Worm (Caenorhabditis elegans) whole organism, L4 larva: ENCODE data around the gene Y116A8C.30.

Experiments used
- F26F4.8 ChIP-seq: fragments of 200-800 bp; sonication (Bioruptor generic); conservative IDR thresholded peaks from 2 replicates; pipeline ENCODE4 v1.3.6; 2022; ENCODE audit warnings: missing genetic modification characterization, missing compliant biosample characterization
- F37D6.2 ChIP-seq: sonication (generic microtip); optimal IDR thresholded peaks from 2 replicates; lab custom pipeline; 2016; ENCODE audit warnings: mild to moderate bottlenecking, missing genetic modification characterization, missing compliant biosample characterization
- Y75B8A.6 ChIP-seq: fragments of 200-800 bp; sonication (Bioruptor generic); IDR thresholded peaks from 2 replicates; pipeline ENCODE4 v1.3.6; 2022; ENCODE audit warnings: missing genetic modification reagents, missing genetic modification characterization, missing compliant biosample characterization
- aha-1 ChIP-seq: fragments of 150-350 bp; peaks from one replicate; lab custom pipeline; 2014; ENCODE audit warnings: missing biosample characterization, missing genetic modification characterization
- attf-4 ChIP-seq: sonication (generic microtip); optimal IDR thresholded peaks from 3 replicates; lab custom pipeline; 2017; ENCODE audit warnings: missing biosample characterization, missing genetic modification characterization
- ceh-20 ChIP-seq: fragments of 200-800 bp; sonication (Bioruptor generic); IDR thresholded peaks from 2 replicates; pipeline ENCODE4 v1.3.6; 2022; ENCODE audit warnings: missing genetic modification reagents, missing genetic modification characterization, missing compliant biosample characterization
- ceh-28 ChIP-seq: fragments of 150-350 bp; optimal IDR thresholded peaks from 2 replicates; lab custom pipeline; 2014; ENCODE audit warnings: missing biosample characterization, missing genetic modification reagents, missing genetic modification characterization
- ceh-62 ChIP-seq: sonication (generic microtip); optimal IDR thresholded peaks from 2 replicates; lab custom pipeline; 2017; ENCODE audit warnings: missing biosample characterization, missing genetic modification characterization
- cey-2 ChIP-seq: sonication (generic microtip); optimal IDR thresholded peaks from 3 replicates; lab custom pipeline; 2017; ENCODE audit warnings: missing genetic modification characterization, mild to moderate bottlenecking, missing compliant biosample characterization, antibody characterized with exemption, borderline replicate concordance; ENCODE audit not compliant: insufficient read depth
- ctbp-1 ChIP-seq: fragments of 200-800 bp; sonication (Bioruptor generic); IDR thresholded peaks from 2 replicates; pipeline ENCODE4 v1.3.6; 2022; ENCODE audit warnings: missing genetic modification reagents, missing genetic modification characterization, missing compliant biosample characterization
- daf-12 ChIP-seq: fragments of 150-350 bp; optimal IDR thresholded peaks from 2 replicates; lab custom pipeline; 2014; ENCODE audit warnings: missing biosample characterization, missing genetic modification reagents, missing genetic modification characterization
- daf-19 ChIP-seq: fragments of 200-800 bp; sonication (Bioruptor generic); conservative IDR thresholded peaks from 2 replicates; pipeline ENCODE4 v1.3.6; 2022; ENCODE audit warnings: missing genetic modification characterization, missing compliant biosample characterization
- daf-8 ChIP-seq: fragments of 200-800 bp; sonication (Bioruptor generic); IDR thresholded peaks from 2 replicates; pipeline ENCODE4 v1.3.6; 2022; ENCODE audit warnings: missing genetic modification characterization, missing compliant biosample characterization
- dmd-8 ChIP-seq: fragments of 200-800 bp; sonication (Bioruptor generic); IDR thresholded peaks from 2 replicates; pipeline ENCODE4 v1.3.6; 2022; ENCODE audit warnings: missing genetic modification characterization, missing compliant biosample characterization
- dmd-9 ChIP-seq: fragments of 200-800 bp; sonication (Bioruptor generic); IDR thresholded peaks from 2 replicates; pipeline ENCODE4 v1.3.6; 2022; ENCODE audit warnings: missing genetic modification reagents, missing genetic modification characterization, missing compliant biosample characterization
- dve-1 ChIP-seq: sonication (generic microtip); optimal IDR thresholded peaks from 2 replicates; lab custom pipeline; 2017; ENCODE audit warnings: antibody characterized with exemption, mild to moderate bottlenecking, missing genetic modification characterization, missing compliant biosample characterization; ENCODE audit not compliant: insufficient read depth
- fkh-10 ChIP-seq: fragments of 150-350 bp; optimal IDR thresholded peaks from 2 replicates; lab custom pipeline; 2014; ENCODE audit warnings: missing biosample characterization, missing genetic modification reagents, missing genetic modification characterization
- fos-1 ChIP-seq: fragments of 150-350 bp; optimal IDR thresholded peaks from 2 replicates; lab custom pipeline; 2014; ENCODE audit warnings: missing biosample characterization, missing genetic modification characterization
- lin-15B ChIP-seq: fragments of 150-350 bp; sonication (generic microtip); optimal IDR thresholded peaks from 3 replicates; lab custom pipeline; 2014; ENCODE audit warnings: missing biosample characterization, missing genetic modification characterization
- lin-29 ChIP-seq: fragments of 200-800 bp; sonication (Bioruptor generic); IDR thresholded peaks from 2 replicates; pipeline ENCODE4 v1.3.6; 2022; ENCODE audit warnings: missing genetic modification reagents, missing genetic modification characterization, missing compliant biosample characterization
- lin-39 ChIP-seq: fragments of 150-350 bp; optimal IDR thresholded peaks from 2 replicates; lab custom pipeline; 2014; ENCODE audit warnings: missing biosample characterization, missing genetic modification reagents, missing genetic modification characterization
- lir-3 ChIP-seq: sonication (generic microtip); optimal IDR thresholded peaks from 2 replicates; lab custom pipeline; 2016; ENCODE audit warnings: mild to moderate bottlenecking, missing genetic modification characterization, missing compliant biosample characterization
- mdt-29 ChIP-seq: fragments of 200-800 bp; sonication (Bioruptor generic); IDR thresholded peaks from 2 replicates; pipeline ENCODE4 v1.3.6; 2022; ENCODE audit warnings: missing genetic modification reagents, missing genetic modification characterization, missing compliant biosample characterization
- mes-2 ChIP-seq: sonication (generic microtip); optimal IDR thresholded peaks from 2 replicates; lab custom pipeline; 2016; ENCODE audit warnings: missing genotype, mild to moderate bottlenecking, missing genetic modification characterization, missing compliant biosample characterization; ENCODE audit not compliant: poor library complexity, severe bottlenecking
- mxl-2 ChIP-seq: fragments of 200-800 bp; sonication (Bioruptor generic); conservative IDR thresholded peaks from 2 replicates; pipeline ENCODE4 v1.3.6; 2022; ENCODE audit warnings: missing genetic modification reagents, missing genetic modification characterization, missing compliant biosample characterization
- nhr-10 ChIP-seq: fragments of 150-350 bp; optimal IDR thresholded peaks from 2 replicates; lab custom pipeline; 2014; ENCODE audit warnings: missing biosample characterization, missing genetic modification characterization
- nhr-111 ChIP-seq: fragments of 200-800 bp; sonication (Bioruptor generic); optimal IDR thresholded peaks from 2 replicates; lab custom pipeline; 2018; ENCODE audit warnings: mild to moderate bottlenecking, missing genetic modification characterization, missing compliant biosample characterization
- pqm-1 ChIP-seq: sonication (generic microtip); optimal IDR thresholded peaks from 2 replicates; lab custom pipeline; 2017; ENCODE audit warnings: missing biosample characterization, missing genetic modification characterization
- sdz-12 ChIP-seq: fragments of 200-800 bp; sonication (Bioruptor generic); optimal IDR thresholded peaks from 2 replicates; lab custom pipeline; 2018; ENCODE audit warnings: mild to moderate bottlenecking, missing genetic modification characterization, missing compliant biosample characterization
- snpc-1.2 ChIP-seq: fragments of 200-800 bp; sonication (Bioruptor generic); IDR thresholded peaks from 2 replicates; pipeline ENCODE4 v1.3.6; 2022; ENCODE audit warnings: missing genetic modification reagents, missing genetic modification characterization, missing compliant biosample characterization
- snpc-4 ChIP-seq: fragments of 150-350 bp; optimal IDR thresholded peaks from 2 replicates; lab custom pipeline; 2014; ENCODE audit warnings: missing biosample characterization, missing genetic modification characterization
- tra-1 ChIP-seq: fragments of 200-800 bp; sonication (Bioruptor generic); IDR thresholded peaks from 2 replicates; pipeline ENCODE4 v1.3.6; 2022; ENCODE audit warnings: missing genetic modification reagents, missing genetic modification characterization, missing compliant biosample characterization
- unc-62 ChIP-seq, 3 experiments: fragments of 150-350 bp in 1 of 3; sonication (generic microtip); optimal IDR thresholded peaks in 2 of 3; peaks in 1 of 3; 1 replicate in 1 of 3; 2 replicates in 2 of 3; lab custom pipeline; 2014 to 2017; ENCODE audit warnings: missing biosample characterization in 3 of 3, missing genetic modification characterization in 3 of 3, missing genetic modification reagents in 3 of 3, missing genotype in 1 of 3
- zag-1 ChIP-seq: fragments of 150-350 bp; optimal IDR thresholded peaks from 2 replicates; lab custom pipeline; 2014; ENCODE audit warnings: missing biosample characterization, missing genetic modification characterization
- zip-11 ChIP-seq: fragments of 200-800 bp; sonication (Bioruptor generic); IDR thresholded peaks from 2 replicates; pipeline ENCODE4 v1.3.6; 2022; ENCODE audit warnings: missing genetic modification characterization, missing compliant biosample characterization

Gene Y116A8C.30

DNA sequence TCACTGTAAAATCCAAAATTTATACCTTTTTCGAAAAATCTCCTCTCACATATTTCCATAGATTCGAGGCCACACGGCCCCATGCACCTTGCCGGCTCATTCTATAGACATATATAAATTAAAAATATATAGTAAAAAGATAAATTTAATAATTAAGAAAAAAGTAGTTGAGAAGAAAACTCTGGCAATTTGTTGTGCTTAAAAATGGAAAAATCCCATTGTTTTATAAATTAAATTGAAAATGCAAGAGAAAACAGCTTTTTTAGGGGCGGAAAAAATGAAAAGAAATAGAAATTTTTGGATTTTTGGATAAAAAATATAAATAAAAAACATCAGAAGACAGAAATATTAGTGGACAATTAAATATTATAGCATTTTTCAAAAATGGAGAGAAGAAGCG lies at the start of gene Y116A8C.30:
TSS of gene Y116A8C.30 (minus strand) at position 101 of the 400 bp plus-strand sequence.
- no peak for TF ChIP-seq lin-39
- no peak for TF ChIP-seq snpc-4 (tag; lab: Kevin White, UChicago)
- no peak for TF ChIP-seq dve-1
- no peak for TF ChIP-seq daf-19
- TF ChIP-seq dmd-8 (GFP tag; lab: Robert Waterston, UW) = no peak
- no peak for TF ChIP-seq zag-1 (tag; lab: Kevin White, UChicago)
- TF ChIP-seq tra-1 (GFP tag; lab: Robert Waterston, UW) = no peak
- TF ChIP-seq ceh-20 = no peak
- no peak for TF ChIP-seq ceh-28 (tag; lab: Kevin White, UChicago)

DNA sequence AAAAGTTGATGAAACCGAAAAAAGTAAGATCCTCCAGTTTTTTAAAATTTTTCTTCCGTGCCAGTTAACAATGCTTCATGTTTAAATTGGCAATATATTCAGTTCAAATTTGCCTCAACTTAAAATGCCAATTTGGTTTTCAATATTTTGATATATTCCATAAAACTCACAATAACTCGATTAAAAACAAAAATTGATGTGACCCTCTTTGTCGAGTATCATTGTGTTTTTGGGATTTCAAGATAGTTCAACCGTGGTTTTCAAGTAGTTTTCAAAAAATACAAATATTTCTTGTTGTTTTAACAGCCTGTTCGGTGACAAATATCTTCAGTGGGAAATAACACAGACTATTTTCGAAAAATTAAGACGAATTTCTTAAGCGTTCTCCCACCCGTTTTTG lies 49.5 kb upstream of the Y116A8C.30 start:
- TF ChIP-seq daf-12 (tag; lab: Kevin White, UChicago) (no peak), unc-62 (GFP tag; optimal IDR thresholded peaks at IDR 0.05 in 1 of 2; lab: Kevin White, UChicago) (peak in 1 of 2 experiments; percentile 96), unc-62 (tag; optimal IDR thresholded peaks at IDR 0.05; lab: Kevin White, UChicago) (no peak), cey-2 (tag; lab: Kevin White, UChicago) (no peak), aha-1 (tag; lab: Kevin White, UChicago) (peak; percentile 61), mdt-29 (GFP tag; lab: Robert Waterston, UW) (no peak), sdz-12 (no peak), F37D6.2 (no peak), fos-1 (tag; lab: Kevin White, UChicago) (no peak), nhr-111 (GFP tag; lab: Kevin White, UChicago) (no peak), pqm-1 (tag; lab: Kevin White, UChicago) (no peak), Y75B8A.6 (GFP tag; lab: Robert Waterston, UW) (no peak), ctbp-1 (no peak), ceh-28 (tag; lab: Kevin White, UChicago) (no peak)

ce11 chrIV:17150871-17151270 lies 47.4 kb upstream of the Y116A8C.30 start, which contains the start of gene Y116A8C.40:
TSS of gene Y116A8C.40 (minus strand) at chrIV:17150971.
- TF ChIP-seq lin-15B (tag; lab: Kevin White, UChicago) = no peak
- TF ChIP-seq mes-2 (tag; lab: Kevin White, UChicago) = no peak
- TF ChIP-seq daf-8 (GFP tag; lab: Robert Waterston, UW) = no peak
- no peak for TF ChIP-seq lin-29
- TF ChIP-seq nhr-10 (tag; lab: Kevin White, UChicago) = no peak
- TF ChIP-seq tra-1 (GFP tag; lab: Robert Waterston, UW) = no peak
- no peak for TF ChIP-seq lir-3 (tag; lab: Kevin White, UChicago)
- TF ChIP-seq attf-4 (tag; lab: Kevin White, UChicago) = no peak
- TF ChIP-seq fkh-10 (GFP tag; lab: Kevin White, UChicago) = no peak
- no peak for TF ChIP-seq mxl-2
- no peak for TF ChIP-seq ctbp-1
- TF ChIP-seq aha-1 (tag; lab: Kevin White, UChicago) = no peak
- TF ChIP-seq F26F4.8 (GFP tag; lab: Robert Waterston, UW) = no peak

DNA sequence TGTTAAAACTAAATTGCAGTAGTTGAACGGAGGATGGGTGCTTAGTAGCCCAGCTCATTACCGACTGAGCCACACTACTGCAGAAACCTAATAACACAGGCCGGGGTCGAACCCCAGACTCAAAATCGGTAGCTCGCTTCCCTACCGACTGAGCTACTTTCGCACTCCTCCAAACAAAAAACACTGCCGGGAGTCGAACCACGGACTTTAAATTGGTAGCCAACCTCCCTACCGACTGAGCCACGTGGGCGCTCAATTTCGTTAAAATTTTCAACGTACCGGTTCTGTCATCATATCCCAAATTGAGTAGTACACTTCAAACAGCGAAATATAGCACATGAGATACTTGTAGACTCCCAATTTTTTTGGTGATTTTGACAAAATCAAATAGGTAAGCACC lies 46.9 kb upstream of the Y116A8C.30 start:
- TF ChIP-seq dmd-9 (GFP tag; lab: Robert Waterston, UW) = no peak
- TF ChIP-seq F37D6.2 = no peak
- TF ChIP-seq nhr-111 (GFP tag; lab: Kevin White, UChicago) = no peak
- no peak for TF ChIP-seq sdz-12
- TF ChIP-seq snpc-1.2 (GFP tag; lab: Robert Waterston, UW) = peak; percentile 96
- TF ChIP-seq ceh-62 (tag; lab: Kevin White, UChicago) = no peak
- no peak for TF ChIP-seq nhr-10 (tag; lab: Kevin White, UChicago)
- TF ChIP-seq zip-11 (GFP tag; lab: Robert Waterston, UW) = no peak
